Fruit fly (Drosophila melanogaster) whole organism, adult: ENCODE data around the gene udt.

Experiments used
- CG11617 ChIP-seq: fragments of 200-800 bp; sonication (Bioruptor generic); optimal IDR thresholded peaks from 2 replicates; lab custom pipeline; 2017; ENCODE audit warnings: mild to moderate bottlenecking, missing biosample characterization, missing genetic modification reagents, missing genetic modification characterization
- CG12768 ChIP-seq: fragments of 200-800 bp; sonication (Bioruptor generic); optimal IDR thresholded peaks from 2 replicates; lab custom pipeline; 2017; ENCODE audit warnings: missing biosample characterization, missing genetic modification characterization, mild to moderate bottlenecking, moderate library complexity, missing genetic modification reagents
- CG14711 ChIP-seq: fragments of 200-800 bp; sonication (Bioruptor generic); optimal IDR thresholded peaks from 2 replicates; lab custom pipeline; 2018; ENCODE audit warnings: missing biosample characterization, mild to moderate bottlenecking, missing genetic modification characterization, moderate library complexity
- CG1620 ChIP-seq: fragments of 200-800 bp; sonication (Bioruptor generic); optimal IDR thresholded peaks from 2 replicates; lab custom pipeline; 2016; ENCODE audit warnings: missing biosample characterization, missing genetic modification characterization
- CG33017 ChIP-seq: fragments of 200-800 bp; sonication (Bioruptor generic); optimal IDR thresholded peaks from 2 replicates; lab custom pipeline; 2018; ENCODE audit warnings: missing biosample characterization, mild to moderate bottlenecking, missing genetic modification characterization, moderate library complexity
- CG5204 ChIP-seq: fragments of 200-800 bp; sonication (Bioruptor generic); optimal IDR thresholded peaks from 2 replicates; lab custom pipeline; 2016; ENCODE audit warnings: missing biosample characterization, missing genetic modification characterization
- CG7045 ChIP-seq: fragments of 200-800 bp; sonication (Bioruptor generic); optimal IDR thresholded peaks from 2 replicates; lab custom pipeline; 2017; ENCODE audit warnings: missing biosample characterization, mild to moderate bottlenecking, missing genetic modification characterization
- CG7101 ChIP-seq: fragments of 200-800 bp; sonication (Bioruptor generic); optimal IDR thresholded peaks from 2 replicates; lab custom pipeline; 2018; ENCODE audit warnings: missing biosample characterization, mild to moderate bottlenecking, missing genetic modification characterization, moderate library complexity
- Clk ChIP-seq: fragments of 200-800 bp; sonication (Bioruptor generic); optimal IDR thresholded peaks from 2 replicates; lab custom pipeline; 2017; ENCODE audit warnings: missing biosample characterization, missing genetic modification characterization
- Crg-1 ChIP-seq: fragments of 200-800 bp; sonication (Bioruptor generic); optimal IDR thresholded peaks from 2 replicates; lab custom pipeline; 2016; ENCODE audit warnings: missing biosample characterization, missing genetic modification characterization
- Hr96 ChIP-seq: fragments of 200-800 bp; sonication (Bioruptor generic); optimal IDR thresholded peaks from 2 replicates; lab custom pipeline; 2016; ENCODE audit warnings: missing biosample characterization, missing genetic modification characterization
- Mnt ChIP-seq: fragments of 200-800 bp; sonication (Bioruptor generic); optimal IDR thresholded peaks from 2 replicates; lab custom pipeline; 2016; ENCODE audit warnings: missing biosample characterization, mild to moderate bottlenecking, missing genetic modification characterization
- bab1 ChIP-seq: fragments of 200-800 bp; sonication (Bioruptor generic); optimal IDR thresholded peaks from 3 replicates; lab custom pipeline; 2019; ENCODE audit warnings: missing biosample characterization, mild to moderate bottlenecking, missing genetic modification characterization, moderate library complexity
- cic ChIP-seq: fragments of 200-800 bp; sonication (Bioruptor generic); optimal IDR thresholded peaks from 2 replicates; lab custom pipeline; 2017; ENCODE audit warnings: missing biosample characterization, mild to moderate bottlenecking, missing genetic modification characterization, moderate library complexity
- cnc ChIP-seq, 2 experiments: fragments of >200 bp; optimal IDR thresholded peaks; 2 replicates each; lab custom pipeline; 2017
- kay ChIP-seq: fragments of 200-800 bp; sonication (Bioruptor generic); peaks from one replicate; lab custom pipeline; 2016; ENCODE audit warnings: missing biosample characterization, missing genetic modification characterization, borderline replicate concordance
- ovo ChIP-seq: fragments of 200-800 bp; sonication (Bioruptor generic); optimal IDR thresholded peaks from 2 replicates; lab custom pipeline; 2016; ENCODE audit warnings: missing biosample characterization, missing genetic modification characterization
- pad ChIP-seq: fragments of 200-800 bp; sonication (Bioruptor generic); optimal IDR thresholded peaks from 3 replicates; lab custom pipeline; 2017; ENCODE audit warnings: missing biosample characterization, missing genetic modification characterization, mild to moderate bottlenecking, moderate library complexity, missing genetic modification reagents
- tj ChIP-seq: fragments of 200-800 bp; sonication (Bioruptor generic); optimal IDR thresholded peaks from 3 replicates; lab custom pipeline; 2017; ENCODE audit warnings: missing biosample characterization, mild to moderate bottlenecking, missing genetic modification characterization, moderate library complexity
- toe ChIP-seq: fragments of 200-800 bp; sonication (Bioruptor generic); optimal IDR thresholded peaks from 2 replicates; lab custom pipeline; 2016; ENCODE audit warnings: missing biosample characterization, missing genetic modification characterization

Gene udt

dm6 chr3R:23781466-23781935 lies 18.4 kb upstream of the udt start, which contains the start of the genes Nup98-96 and mbc:
Gene Nup98-96 (minus strand): TSS chr3R:23781621.
Gene mbc (plus strand): TSS chr3R:23781765.
- TF ChIP-seq Mnt (GFP tag; lab: Kevin White, UChicago) (peak; percentile 93), toe (GFP tag; lab: Kevin White, UChicago) (peak; percentile 96), CG1620 (GFP tag; lab: Kevin White, UChicago) (peak; percentile 92), CG12768 (peak; percentile 71), cic (GFP tag; lab: Kevin White, UChicago) (peak; percentile 71), pad (GFP tag; lab: Kevin White, UChicago) (peak; percentile 63), bab1 (peak; percentile 87), tj (GFP tag; lab: Kevin White, UChicago) (peak; percentile 82), ovo (peak; percentile 91), kay (GFP tag; lab: Kevin White, UChicago) (no peak), CG7101 (tag; lab: Kevin White, UChicago) (peak; percentile 79), CG11617 (GFP tag; lab: Kevin White, UChicago) (peak; percentile 84), Crg-1 (GFP tag; lab: Kevin White, UChicago) (peak; percentile 77), CG5204 (peak; percentile 85), Hr96 (GFP tag; lab: Kevin White, UChicago) (peak; percentile 90), Clk (peak; percentile 81), cnc (optimal IDR thresholded peaks at IDR 0.05; lab: Kevin White, UChicago) (no peak), CG14711 (tag; lab: Kevin White, UChicago) (peak; percentile 65), CG7045 (GFP tag; lab: Kevin White, UChicago) (peak; percentile 72), CG33017 (tag; lab: Kevin White, UChicago) (peak; percentile 47)

- TF ChIP-seq cnc (optimal IDR thresholded peaks at IDR 0.05; lab: Kevin White, UChicago), result no peak
- no peak for TF ChIP-seq CG33017 (tag; lab: Kevin White, UChicago)
- no peak for TF ChIP-seq CG12768
- TF ChIP-seq Hr96 (GFP tag; lab: Kevin White, UChicago), result no peak
- no peak for TF ChIP-seq CG11617 (GFP tag; lab: Kevin White, UChicago)
- TF ChIP-seq Crg-1 (GFP tag; lab: Kevin White, UChicago), result no peak
- TF ChIP-seq CG7101 (tag; lab: Kevin White, UChicago), result no peak
- no peak for TF ChIP-seq ovo
- no peak for TF ChIP-seq CG14711 (tag; lab: Kevin White, UChicago)
- no peak for TF ChIP-seq tj (GFP tag; lab: Kevin White, UChicago)
- TF ChIP-seq cic (GFP tag; lab: Kevin White, UChicago), result no peak
- TF ChIP-seq CG5204, result no peak
- TF ChIP-seq kay (GFP tag; lab: Kevin White, UChicago), result no peak
- TF ChIP-seq Clk, result no peak
- no peak for TF ChIP-seq pad (GFP tag; lab: Kevin White, UChicago)
- TF ChIP-seq bab1, result no peak
- no peak for TF ChIP-seq Mnt (GFP tag; lab: Kevin White, UChicago)
- TF ChIP-seq toe (GFP tag; lab: Kevin White, UChicago), result no peak
These were observed 17.7 kb upstream of the udt start for dm6 chr3R:23780757-23781156.

dm6 chr3R:23773610-23774364 lies 10.7 kb upstream of the udt start, which contains the start of gene CG10208:
Gene CG10208 (minus strand): TSS chr3R:23774127.
- TF ChIP-seq CG5204 (no peak), CG33017 (tag; lab: Kevin White, UChicago) (no peak), Crg-1 (GFP tag; lab: Kevin White, UChicago) (no peak), CG14711 (tag; lab: Kevin White, UChicago) (no peak), cic (GFP tag; lab: Kevin White, UChicago) (no peak), pad (GFP tag; lab: Kevin White, UChicago) (no peak), toe (GFP tag; lab: Kevin White, UChicago) (no peak), kay (GFP tag; lab: Kevin White, UChicago) (no peak), CG7045 (GFP tag; lab: Kevin White, UChicago) (no peak), ovo (no peak), Mnt (GFP tag; lab: Kevin White, UChicago) (peak; percentile 67), CG12768 (peak; percentile 32), Hr96 (GFP tag; lab: Kevin White, UChicago) (peak; percentile 30), cnc (optimal IDR thresholded peaks at IDR 0.05; lab: Kevin White, UChicago) (peak in 1 of 2 experiments; percentile 52), tj (GFP tag; lab: Kevin White, UChicago) (no peak), CG1620 (GFP tag; lab: Kevin White, UChicago) (no peak), CG11617 (GFP tag; lab: Kevin White, UChicago) (no peak), CG7101 (tag; lab: Kevin White, UChicago) (peak; percentile 3), bab1 (no peak), Clk (no peak)

- no peak for TF ChIP-seq ovo
- TF ChIP-seq bab1, result peak; percentile 94
- peak; percentile 88 for TF ChIP-seq CG11617 (GFP tag; lab: Kevin White, UChicago)
- no peak for TF ChIP-seq CG5204
- TF ChIP-seq tj (GFP tag; lab: Kevin White, UChicago), result peak; percentile 72
- no peak for TF ChIP-seq kay (GFP tag; lab: Kevin White, UChicago)
- TF ChIP-seq CG1620 (GFP tag; lab: Kevin White, UChicago), result peak; percentile 18
- peak; percentile 69 for TF ChIP-seq pad (GFP tag; lab: Kevin White, UChicago)
- no peak for TF ChIP-seq cnc (optimal IDR thresholded peaks at IDR 0.05; lab: Kevin White, UChicago)
- TF ChIP-seq Mnt (GFP tag; lab: Kevin White, UChicago), result peak; percentile 60
- TF ChIP-seq Clk, result peak; percentile 60
- peak; percentile 82 for TF ChIP-seq CG7045 (GFP tag; lab: Kevin White, UChicago)
- TF ChIP-seq CG7101 (tag; lab: Kevin White, UChicago), result peak; percentile 93
- peak; percentile 69 for TF ChIP-seq Crg-1 (GFP tag; lab: Kevin White, UChicago)
- TF ChIP-seq Hr96 (GFP tag; lab: Kevin White, UChicago), result no peak
- TF ChIP-seq CG12768, result peak; percentile 85
- peak; percentile 89 for TF ChIP-seq CG33017 (tag; lab: Kevin White, UChicago)
- TF ChIP-seq toe (GFP tag; lab: Kevin White, UChicago), result no peak
- no peak for TF ChIP-seq cic (GFP tag; lab: Kevin White, UChicago)
- peak; percentile 89 for TF ChIP-seq CG14711 (tag; lab: Kevin White, UChicago)
These were observed 9.7 kb upstream of the udt start, which contains the start of gene tst for dm6 chr3R:23772808-23773207. Gene tst (minus strand): TSS chr3R:23772859.
